Worm (Caenorhabditis elegans): ENCODE results near the gene srw-115.

Gene srw-115

DNA sequence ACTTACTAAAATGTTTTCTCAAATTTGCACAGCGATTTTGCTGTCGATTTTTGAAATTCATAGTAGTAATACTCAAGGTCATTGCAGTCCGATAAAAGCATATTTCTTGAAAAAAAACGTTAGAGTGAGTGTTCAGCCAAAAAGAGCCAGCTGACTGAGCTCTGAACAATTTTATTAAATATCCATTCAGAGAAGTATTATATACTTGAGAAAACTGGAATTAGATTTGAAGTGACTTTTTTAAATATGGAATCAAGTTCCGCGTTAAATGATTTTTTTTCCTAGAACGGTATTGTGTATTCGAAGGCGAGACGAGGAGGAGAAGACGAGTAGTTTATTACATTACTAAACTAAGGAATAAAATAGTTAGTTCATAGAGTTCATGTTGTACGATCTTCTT, 2.2 kb downstream of the srw-115 start, which contains the start of gene srw-121:
Gene srw-121 (minus strand): TSS at position 101 of the 400 bp plus-strand sequence.
- TF ChIP-seq egl-27 (tag; optimal IDR thresholded peaks at IDR 0.05) (no peak), R02D3.7 (tag; optimal IDR thresholded peaks at IDR 0.05) (no peak), lsy-2 (tag; optimal IDR thresholded peaks at IDR 0.05) (no peak), lin-39 (tag; optimal IDR thresholded peaks at IDR 0.05) (no peak), gmeb-1 (tag; optimal IDR thresholded peaks at IDR 0.05) (no peak), ztf-4 (tag; optimal IDR thresholded peaks at IDR 0.05) (no peak), Y55F3AM.14 (GFP tag; optimal IDR thresholded peaks at IDR 0.05) (no peak), ZK546.5 (tag; optimal IDR thresholded peaks at IDR 0.05) (no peak), unc-39 (tag; optimal IDR thresholded peaks at IDR 0.05) (no peak), elt-3 (tag; optimal IDR thresholded peaks at IDR 0.05) (no peak), fos-1 (tag; optimal IDR thresholded peaks at IDR 0.05) (no peak), crh-2 (tag; optimal IDR thresholded peaks at IDR 0.05) (no peak), sem-4 (tag; optimal IDR thresholded peaks at IDR 0.05) (no peak), nhr-21 (tag; optimal IDR thresholded peaks at IDR 0.05) (no peak), sma-9 (GFP tag; optimal IDR thresholded peaks at IDR 0.05) (no peak), sma-9 (tag; optimal IDR thresholded peaks at IDR 0.05) (no peak)

- no peak for TF ChIP-seq sma-3 (GFP tag; optimal IDR thresholded peaks at IDR 0.05)
Measured at ce11 chrV:2987407-2987806, 6.3 kb downstream of the srw-115 start, which contains the start of gene srh-85. TSS of gene srh-85 (minus strand) at chrV:2987507.

DNA sequence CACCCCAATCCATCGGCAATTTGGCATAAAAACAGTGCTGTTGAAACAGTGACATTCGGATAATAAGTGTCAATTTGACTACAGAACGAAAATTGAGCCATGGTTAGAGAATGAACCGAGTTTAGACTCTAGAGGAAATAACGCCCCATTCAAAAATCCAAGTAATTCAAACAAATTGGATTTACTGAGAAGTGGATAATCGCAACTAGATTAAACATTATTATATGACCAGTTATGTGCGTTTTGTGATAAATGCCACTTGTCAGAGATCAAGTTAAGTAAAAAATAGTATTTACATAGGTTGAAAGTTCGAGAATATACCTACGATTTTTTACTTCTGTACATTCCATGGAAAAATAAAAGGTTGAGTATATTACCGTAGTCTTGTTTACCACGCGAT, 8.4 kb downstream of the srw-115 start, which contains the start of gene srw-139:
Gene srw-139 (minus strand): TSS at position 101 of the 400 bp plus-strand sequence.
- TF ChIP-seq crh-2 (tag; optimal IDR thresholded peaks at IDR 0.05) (no peak), lin-39 (tag; optimal IDR thresholded peaks at IDR 0.05) (no peak), mbf-1 (tag; optimal IDR thresholded peaks at IDR 0.05) (no peak), unc-39 (tag; optimal IDR thresholded peaks at IDR 0.05) (no peak), nhr-11 (tag; optimal IDR thresholded peaks at IDR 0.05) (no peak), gmeb-1 (tag; optimal IDR thresholded peaks at IDR 0.05) (no peak), unc-62 (GFP tag; optimal IDR thresholded peaks at IDR 0.05) (no peak), ama-1 (optimal IDR thresholded peaks at IDR 0.05) (no peak), mdl-1 (tag; optimal IDR thresholded peaks at IDR 0.05) (no peak), lin-13 (GFP tag; optimal IDR thresholded peaks at IDR 0.05) (no peak), nhr-23 (tag; optimal IDR thresholded peaks at IDR 0.05) (no peak), lin-11 (tag; optimal IDR thresholded peaks at IDR 0.05) (no peak)

- TF ChIP-seq ceh-16 (tag; optimal IDR thresholded peaks at IDR 0.05) (no peak), C34F6.9 (tag; optimal IDR thresholded peaks at IDR 0.05) (no peak)
Measured at ce11 chrV:2983351-2983750, 10.4 kb downstream of the srw-115 start, which contains the start of gene srw-117. TSS of gene srw-117 (minus strand) at chrV:2983451.

- TF ChIP-seq ztf-1 (GFP tag; conservative IDR thresholded peaks at IDR 0.05) (no peak), nhr-25 (tag; optimal IDR thresholded peaks at IDR 0.05) (no peak), unc-39 (tag; optimal IDR thresholded peaks at IDR 0.05) (no peak), peb-1 (tag; optimal IDR thresholded peaks at IDR 0.05) (no peak), sem-4 (tag; optimal IDR thresholded peaks at IDR 0.05) (no peak), lin-39 (tag; optimal IDR thresholded peaks at IDR 0.05) (no peak), mbf-1 (tag; optimal IDR thresholded peaks at IDR 0.05) (no peak), nhr-77 (tag; optimal IDR thresholded peaks at IDR 0.05) (no peak), nhr-237 (tag; optimal IDR thresholded peaks at IDR 0.05) (no peak), aly-2 (tag; optimal IDR thresholded peaks at IDR 0.05) (no peak)
Measured at ce11 chrV:2979978-2980377, 13.7 kb downstream of the srw-115 start, which contains the start of gene srw-118. TSS of gene srw-118 (minus strand) at chrV:2980078.

ce11 chrV:2976287-2976686, 17.4 kb downstream of the srw-115 start, which contains the start of gene srw-124:
TSS of gene srw-124 (plus strand) at chrV:2976587.
- TF ChIP-seq ztf-4 (tag; optimal IDR thresholded peaks at IDR 0.05) (no peak), mdl-1 (tag; optimal IDR thresholded peaks at IDR 0.05) (no peak), nhr-12 (tag; optimal IDR thresholded peaks at IDR 0.05) (no peak)

Data from whole organism, L2 larva.